Worm (Caenorhabditis elegans): ENCODE results near the gene T13A10.1.

- no peak for TF ChIP-seq nhr-12 (tag; optimal IDR thresholded peaks at IDR 0.05)
- no peak for TF ChIP-seq lin-39 (tag; optimal IDR thresholded peaks at IDR 0.05)
- TF ChIP-seq zag-1 (tag; optimal IDR thresholded peaks at IDR 0.05): no peak
- no peak for TF ChIP-seq ama-1 (optimal IDR thresholded peaks at IDR 0.05)
- no peak for TF ChIP-seq ceh-28 (tag; optimal IDR thresholded peaks at IDR 0.05)
Observed at ce11 chrIV:6325772-6326171, 49.9 kb downstream of the T13A10.1 start.

All from whole organism, L3 larva.